Fruit fly (Drosophila melanogaster) whole organism, embryonic: ENCODE measurements around the gene CG3587.

ENCODE experiments used
- Bdp1 ChIP-seq: fragments of 200-800 bp; sonication (Bioruptor generic); optimal IDR thresholded peaks from 3 replicates; lab custom pipeline; 2016; ENCODE audit warnings: missing biosample characterization, missing genetic modification characterization
- Bgb ChIP-seq: fragments of 200-800 bp; sonication (Bioruptor generic); IDR thresholded peaks from 2 replicates; pipeline ENCODE4 v1.3.6; 2022; ENCODE audit warnings: missing biosample characterization, missing genetic modification characterization; ENCODE audit not compliant: partially characterized antibody
- BtbVII ChIP-seq: fragments of 200-800 bp; sonication (Bioruptor generic); optimal IDR thresholded peaks from 3 replicates; lab custom pipeline; 2017; ENCODE audit warnings: missing biosample characterization, mild to moderate bottlenecking, missing genetic modification characterization
- C15 ChIP-seq: fragments of 200-800 bp; sonication (Bioruptor generic); IDR thresholded peaks from 3 replicates; pipeline ENCODE4 v1.3.6; 2022; ENCODE audit warnings: missing biosample characterization, missing genetic modification characterization
- CG12769 ChIP-seq: fragments of 200-800 bp; sonication (Bioruptor generic); optimal IDR thresholded peaks from 2 replicates; lab custom pipeline; 2019; ENCODE audit warnings: missing biosample characterization, mild to moderate bottlenecking, missing genetic modification characterization, moderate library complexity
- CG14014 ChIP-seq: fragments of 200-800 bp; sonication (Bioruptor generic); IDR thresholded peaks from 2 replicates; pipeline ENCODE4 v1.3.6; 2022; ENCODE audit warnings: missing biosample characterization, missing genetic modification characterization
- CG14441 ChIP-seq: fragments of 200-800 bp; sonication (Bioruptor generic); IDR thresholded peaks from 2 replicates; pipeline ENCODE4 v1.3.6; 2022; ENCODE audit warnings: missing biosample characterization, missing genetic modification characterization
- CG17328 ChIP-seq: fragments of 200-800 bp; sonication (Bioruptor generic); IDR thresholded peaks from 2 replicates; pipeline ENCODE4 v1.3.6; 2022; ENCODE audit warnings: missing biosample characterization, missing genetic modification characterization
- CG17359 ChIP-seq: fragments of 200-800 bp; sonication (Bioruptor generic); optimal IDR thresholded peaks from 3 replicates; lab custom pipeline; 2018; ENCODE audit warnings: missing biosample characterization, mild to moderate bottlenecking, missing genetic modification characterization, moderate library complexity
- CG18599 ChIP-seq: fragments of 200-800 bp; sonication (Bioruptor generic); optimal IDR thresholded peaks from 3 replicates; lab custom pipeline; 2017; ENCODE audit warnings: missing biosample characterization, missing genetic modification characterization, mild to moderate bottlenecking, moderate library complexity, missing genetic modification reagents
- CG2199 ChIP-seq: fragments of 200-800 bp; sonication (Bioruptor generic); IDR thresholded peaks from 3 replicates; pipeline ENCODE4 v1.3.6; 2022; ENCODE audit warnings: missing biosample characterization, missing genetic modification characterization
- CG2678 ChIP-seq: fragments of 200-800 bp; sonication (Bioruptor generic); optimal IDR thresholded peaks from 3 replicates; lab custom pipeline; 2019; ENCODE audit warnings: missing biosample characterization, mild to moderate bottlenecking, missing genetic modification characterization, moderate library complexity
- CG30403 ChIP-seq: fragments of 200-800 bp; sonication (Bioruptor generic); optimal IDR thresholded peaks from 3 replicates; lab custom pipeline; 2016; ENCODE audit warnings: missing biosample characterization, missing genetic modification characterization
- CG31441 ChIP-seq: fragments of 200-800 bp; sonication (Bioruptor generic); IDR thresholded peaks from 2 replicates; pipeline ENCODE4 v1.3.6; 2022; ENCODE audit warnings: missing biosample characterization, missing genetic modification characterization
- CG3407 ChIP-seq: fragments of 200-800 bp; sonication (Bioruptor generic); optimal IDR thresholded peaks from 2 replicates; lab custom pipeline; 2018; ENCODE audit warnings: missing biosample characterization, mild to moderate bottlenecking, missing genetic modification characterization
- CG34224 ChIP-seq: fragments of 200-800 bp; sonication (Bioruptor generic); IDR thresholded peaks from 3 replicates; pipeline ENCODE4 v1.3.6; 2022; ENCODE audit warnings: missing biosample characterization, missing genetic modification characterization; ENCODE audit not compliant: partially characterized antibody
- CG4360 ChIP-seq: fragments of 200-800 bp; sonication (Bioruptor generic); IDR thresholded peaks from 2 replicates; pipeline ENCODE4 v1.3.6; 2022; ENCODE audit warnings: missing biosample characterization, missing genetic modification characterization
- CG9215 ChIP-seq: fragments of 200-800 bp; sonication (Bioruptor generic); IDR thresholded peaks from 2 replicates; pipeline ENCODE4 v1.3.6; 2022; ENCODE audit warnings: missing biosample characterization, missing genetic modification characterization
- CG9609 ChIP-seq: fragments of 200-800 bp; sonication (Bioruptor generic); optimal IDR thresholded peaks from 3 replicates; lab custom pipeline; 2016; ENCODE audit warnings: missing biosample characterization, missing genetic modification characterization
- CG9876 ChIP-seq: fragments of 200-800 bp; sonication (Bioruptor generic); optimal IDR thresholded peaks from 2 replicates; lab custom pipeline; 2016; ENCODE audit warnings: missing biosample characterization, missing genetic modification characterization
- Dbx ChIP-seq: fragments of 200-800 bp; sonication (Bioruptor generic); IDR thresholded peaks from 3 replicates; pipeline ENCODE4 v1.3.6; 2022; ENCODE audit warnings: missing biosample characterization, missing genetic modification characterization
- Doc3 ChIP-seq: fragments of 200-800 bp; sonication (Bioruptor generic); IDR thresholded peaks from 3 replicates; pipeline ENCODE4 v1.3.6; 2022; ENCODE audit warnings: missing biosample characterization, missing genetic modification characterization; ENCODE audit not compliant: partially characterized antibody
- Dp ChIP-seq: fragments of 200-800 bp; sonication (Bioruptor generic); optimal IDR thresholded peaks from 2 replicates; lab custom pipeline; 2018; ENCODE audit warnings: missing biosample characterization, mild to moderate bottlenecking, missing genetic modification characterization, moderate library complexity
- Ets65A ChIP-seq: fragments of 200-800 bp; sonication (Bioruptor generic); peaks from one replicate; lab custom pipeline; 2016; ENCODE audit warnings: missing biosample characterization, missing genetic modification characterization
- H2.0 ChIP-seq: fragments of 200-800 bp; sonication (Bioruptor generic); IDR thresholded peaks from 2 replicates; pipeline ENCODE4 v1.3.6; 2022; ENCODE audit warnings: missing biosample characterization, missing genetic modification characterization
- HHEX ChIP-seq: fragments of 200-800 bp; sonication (Bioruptor generic); optimal IDR thresholded peaks from 3 replicates; lab custom pipeline; 2017; ENCODE audit warnings: missing biosample characterization, mild to moderate bottlenecking, missing genetic modification characterization, missing genetic modification reagents
- MESR4 ChIP-seq: fragments of 200-800 bp; sonication (Bioruptor generic); optimal IDR thresholded peaks from 2 replicates; lab custom pipeline; 2018; ENCODE audit warnings: missing biosample characterization, mild to moderate bottlenecking, missing genetic modification characterization, moderate library complexity
- Opbp ChIP-seq: fragments of 200-800 bp; sonication (Bioruptor generic); IDR thresholded peaks from 3 replicates; pipeline ENCODE4 v1.3.6; 2022; ENCODE audit warnings: missing biosample characterization, missing genetic modification characterization; ENCODE audit not compliant: partially characterized antibody
- Ptx1 ChIP-seq: fragments of 200-800 bp; sonication (Bioruptor generic); IDR thresholded peaks from 2 replicates; pipeline ENCODE4 v1.3.6; 2022; ENCODE audit warnings: missing biosample characterization, missing genetic modification characterization
- Trl ChIP-seq, 3 experiments: fragments of >200 bp in 2 of 3; fragments of 200-800 bp in 1 of 3; sonication (Bioruptor generic) in 1 of 3; optimal IDR thresholded peaks; 2 replicates in 1 of 3; 3 replicates in 2 of 3; lab custom pipeline; 2016 to 2017; ENCODE audit warnings: missing biosample characterization in 1 of 3, missing genetic modification characterization in 1 of 3
- amos ChIP-seq: fragments of 200-800 bp; sonication (Bioruptor generic); IDR thresholded peaks from 2 replicates; pipeline ENCODE4 v1.3.6; 2022; ENCODE audit warnings: missing biosample characterization, missing genetic modification characterization; ENCODE audit not compliant: partially characterized antibody
- aop ChIP-seq: fragments of 200-800 bp; sonication (Bioruptor generic); IDR thresholded peaks from 2 replicates; pipeline ENCODE4 v1.3.6; 2022; ENCODE audit warnings: missing biosample characterization, missing genetic modification characterization
- ase ChIP-seq: fragments of 200-800 bp; sonication (Bioruptor generic); IDR thresholded peaks from 3 replicates; pipeline ENCODE4 v1.3.6; 2022; ENCODE audit warnings: missing biosample characterization, missing genetic modification characterization
- az2 ChIP-seq: fragments of 200-800 bp; sonication (Bioruptor generic); optimal IDR thresholded peaks from 3 replicates; lab custom pipeline; 2016; ENCODE audit warnings: missing biosample characterization, missing genetic modification characterization
- bsh ChIP-seq, 2 experiments: fragments of 200-800 bp; sonication (Bioruptor generic); optimal IDR thresholded peaks; 2 replicates each; lab custom pipeline; 2017 to 2018; ENCODE audit warnings: mild to moderate bottlenecking in 2 of 2, missing biosample characterization in 2 of 2, missing genetic modification characterization in 2 of 2, moderate library complexity in 1 of 2
- caup ChIP-seq: fragments of 200-800 bp; sonication (Bioruptor generic); optimal IDR thresholded peaks from 3 replicates; lab custom pipeline; 2017; ENCODE audit warnings: missing biosample characterization, mild to moderate bottlenecking, missing genetic modification characterization, moderate library complexity; ENCODE audit not compliant: severe bottlenecking
- chm ChIP-seq: fragments of 200-800 bp; sonication (Bioruptor generic); IDR thresholded peaks from 2 replicates; pipeline ENCODE4 v1.3.6; 2022; ENCODE audit warnings: missing biosample characterization, missing genetic modification characterization
- chn ChIP-seq: fragments of 200-800 bp; sonication (Bioruptor generic); optimal IDR thresholded peaks from 2 replicates; lab custom pipeline; 2016; ENCODE audit warnings: missing biosample characterization, missing genetic modification characterization
- fd96Cb ChIP-seq: fragments of 200-800 bp; sonication (Bioruptor generic); optimal IDR thresholded peaks from 2 replicates; lab custom pipeline; 2018; ENCODE audit warnings: missing biosample characterization, mild to moderate bottlenecking, missing genetic modification characterization, moderate library complexity
- gro ChIP-seq: fragments of 200-800 bp; sonication (Bioruptor generic); optimal IDR thresholded peaks from 2 replicates; lab custom pipeline; 2016; ENCODE audit warnings: missing biosample characterization, missing genetic modification characterization
- gsb-n ChIP-seq: fragments of 200-800 bp; sonication (Bioruptor generic); optimal IDR thresholded peaks from 3 replicates; lab custom pipeline; 2018; ENCODE audit warnings: missing biosample characterization, mild to moderate bottlenecking, missing genetic modification characterization
- lov ChIP-seq, 2 experiments: fragments of 200-800 bp in 1 of 2; fragments of >200 bp in 1 of 2; sonication (Bioruptor generic) in 1 of 2; IDR thresholded peaks in 1 of 2; optimal IDR thresholded peaks in 1 of 2; 2 replicates in 1 of 2; 3 replicates in 1 of 2; pipeline versions ENCODE4 v1.3.6 to Lab custom; 2017 to 2022; ENCODE audit warnings: missing biosample characterization in 1 of 2, missing genetic modification characterization in 1 of 2
- mam ChIP-seq: fragments of 200-800 bp; sonication (Bioruptor generic); optimal IDR thresholded peaks from 3 replicates; lab custom pipeline; 2016; ENCODE audit warnings: missing biosample characterization, missing genetic modification characterization
- mirr ChIP-seq: fragments of 200-800 bp; sonication (Bioruptor generic); optimal IDR thresholded peaks from 3 replicates; lab custom pipeline; 2018; ENCODE audit warnings: missing biosample characterization, mild to moderate bottlenecking, missing genetic modification characterization
- pan ChIP-seq, 4 experiments: fragments of >200 bp in 3 of 4; fragments of 200-800 bp in 1 of 4; sonication (Bioruptor generic) in 1 of 4; optimal IDR thresholded peaks in 3 of 4; IDR thresholded peaks in 1 of 4; 2 replicates each; pipeline versions ENCODE4 v1.3.6 to Lab custom; 2017 to 2022; ENCODE audit warnings: missing biosample characterization in 2 of 4, missing genetic modification characterization in 2 of 4, mixed read lengths in 1 of 4
- tap ChIP-seq: fragments of 200-800 bp; optimal IDR thresholded peaks from 3 replicates; lab custom pipeline; 2019; ENCODE audit warnings: missing biosample characterization, mild to moderate bottlenecking, missing genetic modification characterization, moderate library complexity

The CG3587 gene

dm6 chrX:1947178-1947872 is 7.2 kb downstream of the CG3587 start (continued):
- peak; percentile 97 for TF ChIP-seq CG3407 (GFP tag; lab: Kevin White, UChicago)
- no peak for TF ChIP-seq pan (optimal IDR thresholded peaks at IDR 0.05; lab: Kevin White, UChicago)
- peak in 1 of 2 experiments; percentile 97 for TF ChIP-seq pan (GFP tag; optimal IDR thresholded peaks at IDR 0.05 in 1 of 2, IDR thresholded peaks at IDR 0.05 in 1 of 2)
- peak; percentile 96 for TF ChIP-seq HHEX (GFP tag; lab: Kevin White, UChicago)
- peak; percentile 85 for TF ChIP-seq mam
- peak; percentile 97 for TF ChIP-seq chn (GFP tag; lab: Kevin White, UChicago)
- TF ChIP-seq az2 (GFP tag; lab: Kevin White, UChicago), result peak; percentile 99
- peak; percentile 90 for TF ChIP-seq CG14014 (GFP tag; lab: Robert Waterston, UW)

- TF ChIP-seq Ptx1 (GFP tag; lab: Robert Waterston, UW), result no peak
- no peak for TF ChIP-seq mirr
- no peak for TF ChIP-seq Doc3 (GFP tag; lab: Robert Waterston, UW)
- TF ChIP-seq Dbx (GFP tag; lab: Robert Waterston, UW), result no peak
- TF ChIP-seq bsh (GFP tag; optimal IDR thresholded peaks at IDR 0.05; lab: Kevin White, UChicago), result no peak
- no peak for TF ChIP-seq CG9609
- 0 out of 3 replicates have a peak, but pooled peaks have one; percentile 26 for TF ChIP-seq CG34224 (GFP tag; lab: Robert Waterston, UW)
- TF ChIP-seq caup (GFP tag; lab: Kevin White, UChicago), result no peak
- no peak for TF ChIP-seq gsb-n (tag; lab: Kevin White, UChicago)
- TF ChIP-seq CG17328 (GFP tag; lab: Robert Waterston, UW), result no peak
- no peak for TF ChIP-seq CG18599 (GFP tag; lab: Kevin White, UChicago)
- TF ChIP-seq CG4360, result peak; percentile 97
- no peak for TF ChIP-seq Bdp1
- no peak for TF ChIP-seq lov (optimal IDR thresholded peaks at IDR 0.05; lab: Kevin White, UChicago)
- no peak for TF ChIP-seq lov (GFP tag; IDR thresholded peaks at IDR 0.05; lab: Robert Waterston, UW)
- no peak for TF ChIP-seq amos (GFP tag; lab: Robert Waterston, UW)
- TF ChIP-seq Bgb (GFP tag; lab: Robert Waterston, UW), result no peak
- TF ChIP-seq CG2199, result no peak
- TF ChIP-seq BtbVII (GFP tag; lab: Kevin White, UChicago), result no peak
- TF ChIP-seq Trl (optimal IDR thresholded peaks at IDR 0.05; lab: Kevin White, UChicago), result peak; percentile 92 to 93
- no peak for TF ChIP-seq Trl (GFP tag; optimal IDR thresholded peaks at IDR 0.05; lab: Kevin White, UChicago)
- TF ChIP-seq aop (GFP tag; lab: Robert Waterston, UW), result no peak
- TF ChIP-seq fd96Cb (tag; lab: Kevin White, UChicago), result no peak
- no peak for TF ChIP-seq CG31441 (GFP tag; lab: Robert Waterston, UW)
- no peak for TF ChIP-seq CG17359 (tag; lab: Kevin White, UChicago)
- no peak for TF ChIP-seq chm (GFP tag; lab: Robert Waterston, UW)
- TF ChIP-seq ase (GFP tag; lab: Robert Waterston, UW), result no peak
- TF ChIP-seq CG14441 (GFP tag; lab: Robert Waterston, UW), result no peak
- no peak for TF ChIP-seq MESR4 (GFP tag; lab: Kevin White, UChicago)
- no peak for TF ChIP-seq tap
- no peak for TF ChIP-seq gro
- TF ChIP-seq CG2678 (tag; lab: Kevin White, UChicago), result no peak
- TF ChIP-seq CG9215, result no peak
- TF ChIP-seq CG30403 (GFP tag; lab: Kevin White, UChicago), result no peak
- TF ChIP-seq CG12769 (tag; lab: Kevin White, UChicago), result no peak
- no peak for TF ChIP-seq H2.0
- no peak for TF ChIP-seq C15
- TF ChIP-seq Opbp (GFP tag; lab: Robert Waterston, UW), result no peak
- TF ChIP-seq Dp, result no peak
- no peak for TF ChIP-seq Ets65A (GFP tag; lab: Kevin White, UChicago)
- TF ChIP-seq CG9876 (GFP tag; lab: Kevin White, UChicago), result no peak
Observed at dm6 chrX:1947900-1948374, 7.8 kb downstream of the CG3587 start.
